Fruit fly (Drosophila melanogaster) whole organism, wandering third instar larva: ENCODE data around the gene CG15211.

Experiments
- Sp1 ChIP-seq: fragments of 200-800 bp; sonication (Bioruptor generic); optimal IDR thresholded peaks from 3 replicates; lab custom pipeline; 2019; ENCODE audit warnings: missing biosample characterization, mild to moderate bottlenecking, missing genetic modification characterization, moderate library complexity
- foxo ChIP-seq, 2 experiments: fragments of 200-800 bp; sonication (Bioruptor generic); optimal IDR thresholded peaks; 2 replicates in 1 of 2; 3 replicates in 1 of 2; lab custom pipeline; 2016 to 2017; ENCODE audit warnings: missing biosample characterization in 2 of 2, missing genetic modification characterization in 2 of 2
- jim ChIP-seq: fragments of 175-275, 200-325 bp; sonication (Bioruptor generic); optimal IDR thresholded peaks from 2 replicates; lab custom pipeline; 2016; ENCODE audit warnings: missing biosample characterization, mild to moderate bottlenecking, missing genetic modification characterization
- sage ChIP-seq: fragments of 200-800 bp; sonication (Bioruptor generic); optimal IDR thresholded peaks from 2 replicates; lab custom pipeline; 2016; ENCODE audit warnings: missing biosample characterization, mild to moderate bottlenecking, missing genetic modification characterization

dm6 chrX:10820741-10821140 is 48.4 kb downstream of the CG15211 start:
- no peak for TF ChIP-seq sage (GFP tag; lab: Kevin White, UChicago)
- TF ChIP-seq Sp1 (GFP tag; lab: Kevin White, UChicago), result no peak
- TF ChIP-seq jim (GFP tag; lab: Kevin White, UChicago), result no peak
- TF ChIP-seq foxo (GFP tag; optimal IDR thresholded peaks at IDR 0.05; lab: Kevin White, UChicago), result no peak
